Worm (Caenorhabditis elegans) whole organism, L4/young adult: ENCODE measurements around the gene srx-137.

Experiments used
- W03F9.2 ChIP-seq: fragments of 150-350 bp; optimal IDR thresholded peaks from 2 replicates; lab custom pipeline; 2014; ENCODE audit warnings: missing biosample characterization, missing genetic modification characterization
- dao-5 ChIP-seq: sonication (generic microtip); optimal IDR thresholded peaks from 2 replicates; lab custom pipeline; 2016; ENCODE audit warnings: missing genotype, missing genetic modification characterization, moderate library complexity, missing compliant biosample characterization
- him-1 ChIP-seq: sonication (generic microtip); optimal IDR thresholded peaks from 2 replicates; lab custom pipeline; 2016; ENCODE audit warnings: missing genotype, missing genetic modification reagents, missing genetic modification characterization, missing compliant biosample characterization

DNA sequence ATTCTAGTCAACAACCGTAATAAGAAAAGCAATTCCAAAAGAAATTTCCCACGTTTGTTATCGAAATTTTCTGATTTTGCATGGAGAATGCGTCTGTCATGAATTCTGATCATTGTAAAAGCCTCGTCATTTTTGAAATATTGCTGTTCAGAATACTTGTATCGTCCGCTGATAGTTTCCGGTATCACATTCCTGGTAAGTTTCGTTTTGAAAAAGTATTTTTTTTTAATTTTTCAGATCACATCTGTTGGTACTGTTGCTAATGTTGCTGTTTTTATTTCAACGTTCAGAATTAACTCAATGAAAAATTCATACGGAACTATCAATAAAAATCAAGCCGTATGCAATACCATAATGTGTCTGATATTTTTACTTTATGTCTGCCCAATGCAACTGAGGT, 21.7 kb upstream of the srx-137 start, which contains the start of gene srx-17:
- TF ChIP-seq him-1 (no peak), dao-5 (tag; lab: Kevin White, UChicago) (no peak), W03F9.2 (tag; lab: Kevin White, UChicago) (no peak)
